Worm (Caenorhabditis elegans) whole organism, L2 larva: ENCODE measurements around the gene gldi-3.

Source experiments
- ama-1 ChIP-seq: fragments of 150-350 bp; optimal IDR thresholded peaks from 2 replicates; lab custom pipeline; 2018; ENCODE audit warnings: inconsistent platforms
- blmp-1 ChIP-seq: sonication (generic microtip); optimal IDR thresholded peaks from 2 replicates; lab custom pipeline; 2017; ENCODE audit warnings: missing genetic modification characterization, mild to moderate bottlenecking, missing compliant biosample characterization, antibody characterized with exemption, moderate library complexity; ENCODE audit not compliant: insufficient read depth
- ceh-82 ChIP-seq: fragments of 150-350 bp; optimal IDR thresholded peaks from 2 replicates; lab custom pipeline; 2014; ENCODE audit warnings: missing biosample characterization, missing genetic modification characterization
- egl-27 ChIP-seq: sonication (generic microtip); optimal IDR thresholded peaks from 3 replicates; lab custom pipeline; 2017; ENCODE audit warnings: missing biosample characterization, missing genetic modification reagents, missing genetic modification characterization
- elt-3 ChIP-seq: sonication (generic microtip); optimal IDR thresholded peaks from 2 replicates; lab custom pipeline; 2017; ENCODE audit warnings: missing biosample characterization, missing genetic modification characterization
- mab-5 ChIP-seq: fragments of 150-350 bp; optimal IDR thresholded peaks from 2 replicates; lab custom pipeline; 2014; ENCODE audit warnings: missing biosample characterization, missing genetic modification characterization
- nhr-11 ChIP-seq: fragments of 150-350 bp; optimal IDR thresholded peaks from 2 replicates; lab custom pipeline; 2014; ENCODE audit warnings: missing biosample characterization, missing genetic modification characterization
- nhr-237 ChIP-seq: fragments of 150-350 bp; optimal IDR thresholded peaks from 2 replicates; lab custom pipeline; 2014; ENCODE audit warnings: missing biosample characterization, missing genetic modification characterization
- zag-1 ChIP-seq: fragments of 150-350 bp; optimal IDR thresholded peaks from 2 replicates; lab custom pipeline; 2014; ENCODE audit warnings: missing biosample characterization, missing genetic modification characterization

DNA sequence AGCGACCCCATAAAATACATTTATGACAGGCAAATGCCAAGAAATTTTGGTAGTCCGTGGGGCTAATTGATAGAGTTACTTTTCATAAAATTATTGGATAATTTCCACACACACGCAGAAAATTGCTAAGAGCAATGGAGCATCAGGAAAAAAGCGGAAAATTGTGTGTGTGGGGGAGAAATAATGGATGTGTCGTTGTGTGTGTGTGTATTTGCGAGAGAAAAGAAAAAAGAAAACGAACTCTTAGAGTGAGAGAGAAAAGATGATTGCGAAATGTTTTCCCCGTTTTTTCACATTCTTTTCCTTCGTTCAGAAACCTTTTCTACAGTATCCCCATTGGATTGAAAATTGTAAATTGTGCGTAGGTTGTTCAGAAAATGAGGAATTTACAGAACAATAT, 1.7 kb upstream of the gldi-3 start:
- peak; percentile 33 for TF ChIP-seq egl-27
- TF ChIP-seq nhr-11, result no peak
- no peak for TF ChIP-seq blmp-1 (tag; lab: Kevin White, UChicago)
- no peak for TF ChIP-seq ama-1 (lab: Kevin White, UChicago)
- TF ChIP-seq mab-5 (tag; lab: Kevin White, UChicago), result no peak
- TF ChIP-seq ceh-82 (tag; lab: Kevin White, UChicago), result no peak
- peak; percentile 54 for TF ChIP-seq zag-1
- no peak for TF ChIP-seq elt-3
- TF ChIP-seq nhr-237 (tag; lab: Kevin White, UChicago), result no peak
